Worm (Caenorhabditis elegans): ENCODE results near the gene pkc-3.

The pkc-3 gene

ce11 chrII:5373275-5374047, 6.4 kb upstream of the pkc-3 start, which contains the start of the genes agt-2 and F09E5.3 (continued):
- TF ChIP-seq C06A6.2 (GFP tag; conservative IDR thresholded peaks at IDR 0.05) (peak; percentile 75; the same call in 1 of the 2 replicates), lir-1 (GFP tag; conservative IDR thresholded peaks at IDR 0.05) (peak; percentile 67), hmg-1.2 (GFP tag; IDR thresholded peaks at IDR 0.05) (peak; percentile 78), T07F8.4 (tag; optimal IDR thresholded peaks at IDR 0.05) (no peak), unc-62 (GFP tag; optimal IDR thresholded peaks at IDR 0.05) (no peak), B0336.3 (GFP tag; IDR thresholded peaks at IDR 0.05) (peak; percentile 52; the same call in 1 of the 2 replicates), dpff-1 (tag; optimal IDR thresholded peaks at IDR 0.05) (no peak), ekl-4 (GFP tag; IDR thresholded peaks at IDR 0.05) (peak; percentile 91), B0261.1 (tag; optimal IDR thresholded peaks at IDR 0.05) (no peak), zfh-2 (GFP tag; conservative IDR thresholded peaks at IDR 0.05) (no peak), madf-3 (GFP tag; IDR thresholded peaks at IDR 0.05) (peak; percentile 86), tbx-9 (tag; optimal IDR thresholded peaks at IDR 0.05; ENCODE audit: borderline replicate concordance) (no peak), nhr-80 (tag; optimal IDR thresholded peaks at IDR 0.05) (peak; percentile 59), nhr-27 (tag; optimal IDR thresholded peaks at IDR 0.05) (no peak), lin-54 (GFP tag; optimal IDR thresholded peaks at IDR 0.05) (peak; percentile 87), snpc-1.3 (tag; optimal IDR thresholded peaks at IDR 0.05; ENCODE audit: insufficient read depth) (peak; percentile 14), lag-1 (GFP tag; IDR thresholded peaks at IDR 0.05) (no peak), F57A8.1 (GFP tag; optimal IDR thresholded peaks at IDR 0.05) (no peak), ztf-6 (GFP tag; IDR thresholded peaks at IDR 0.05) (no peak), B0019.2 (GFP tag; conservative IDR thresholded peaks at IDR 0.05) (no peak), ceh-58 (GFP tag; IDR thresholded peaks at IDR 0.05) (no peak), die-1 (tag; optimal IDR thresholded peaks at IDR 0.05) (no peak), snpc-4 (GFP tag; optimal IDR thresholded peaks at IDR 0.05) (no peak), snpc-4 (tag; optimal IDR thresholded peaks at IDR 0.05) (peak; percentile 5 to 72 (median 52)), aptf-2 (GFP tag; conservative IDR thresholded peaks at IDR 0.05) (no peak), ztf-18 (tag; optimal IDR thresholded peaks at IDR 0.05) (peak; percentile 96), attf-5 (GFP tag; optimal IDR thresholded peaks at IDR 0.05) (peak; percentile 92), sptf-2 (GFP tag; optimal IDR thresholded peaks at IDR 0.05) (no peak), unc-130 (GFP tag; optimal IDR thresholded peaks at IDR 0.05) (no peak), tlf-1 (GFP tag; optimal IDR thresholded peaks at IDR 0.05) (peak; percentile 40), madf-8 (GFP tag; conservative IDR thresholded peaks at IDR 0.05) (no peak; the same call in 1 of the 2 replicates), nfya-1 (tag; optimal IDR thresholded peaks at IDR 0.05; ENCODE audit: borderline replicate concordance, insufficient read depth) (no peak), hlh-12 (tag; optimal IDR thresholded peaks at IDR 0.05) (no peak), somi-1 (GFP tag; optimal IDR thresholded peaks at IDR 0.05) (peak; percentile 19), F37B4.10 (GFP tag; IDR thresholded peaks at IDR 0.05) (no peak), ZK185.1 (tag; optimal IDR thresholded peaks at IDR 0.05; ENCODE audit: poor library complexity, severe bottlenecking) (peak; percentile 84), nhr-179 (tag; optimal IDR thresholded peaks at IDR 0.05) (no peak), athp-1 (tag; optimal IDR thresholded peaks at IDR 0.05) (peak; percentile 37), ets-4 (GFP tag; optimal IDR thresholded peaks at IDR 0.05) (peak; percentile 12), hrde-1 (tag; optimal IDR thresholded peaks at IDR 0.05; ENCODE audit: borderline replicate concordance) (no peak), ztf-3 (GFP tag; optimal IDR thresholded peaks at IDR 0.05) (no peak), nhr-90 (tag; optimal IDR thresholded peaks at IDR 0.05) (no peak), rec-8 (tag; optimal IDR thresholded peaks at IDR 0.05) (no peak), F33H1.4 (GFP tag; IDR thresholded peaks at IDR 0.05) (peak; percentile 53), F10E7.11 (tag; optimal IDR thresholded peaks at IDR 0.05) (no peak), ztf-22 (GFP tag; optimal IDR thresholded peaks at IDR 0.05) (no peak), mes-4 (tag; optimal IDR thresholded peaks at IDR 0.05) (no peak)
